Fruit fly (Drosophila melanogaster) whole organism, embryonic: Measurements from ENCODE around the gene CG43799.

ENCODE experiments used
- Awh ChIP-seq: fragments of 200-800 bp; sonication (Bioruptor generic); IDR thresholded peaks from 2 replicates; pipeline ENCODE4, ENCODE4 v1.3.6; 2022; ENCODE audit warnings: missing biosample characterization, missing genetic modification characterization
- BtbVII ChIP-seq: fragments of 200-800 bp; sonication (Bioruptor generic); optimal IDR thresholded peaks from 3 replicates; lab custom pipeline; 2017; ENCODE audit warnings: missing biosample characterization, mild to moderate bottlenecking, missing genetic modification characterization
- CG10321 ChIP-seq: fragments of 200-800 bp; sonication (Bioruptor generic); IDR thresholded peaks from 2 replicates; pipeline ENCODE4 v1.3.6; 2022; ENCODE audit warnings: missing biosample characterization, missing genetic modification characterization
- CG11085 ChIP-seq: fragments of 200-800 bp; sonication (Bioruptor generic); IDR thresholded peaks from 2 replicates; pipeline ENCODE4 v1.3.6; 2022; ENCODE audit warnings: missing biosample characterization, missing genetic modification characterization
- CG11093 ChIP-seq: fragments of 200-800 bp; sonication (Bioruptor generic); IDR thresholded peaks from 3 replicates; pipeline ENCODE4 v1.3.6; 2022; ENCODE audit warnings: missing biosample characterization, missing genetic modification characterization
- CG1233 ChIP-seq: fragments of 200-800 bp; sonication (Bioruptor generic); optimal IDR thresholded peaks from 4 replicates; lab custom pipeline; 2018; ENCODE audit warnings: missing biosample characterization, mild to moderate bottlenecking, missing genetic modification characterization
- CG12744 ChIP-seq: fragments of 200-800 bp; sonication (Bioruptor generic); optimal IDR thresholded peaks from 2 replicates; lab custom pipeline; 2016; ENCODE audit warnings: missing biosample characterization, missing genetic modification characterization
- CG12769 ChIP-seq: fragments of 200-800 bp; sonication (Bioruptor generic); optimal IDR thresholded peaks from 2 replicates; lab custom pipeline; 2019; ENCODE audit warnings: missing biosample characterization, mild to moderate bottlenecking, missing genetic modification characterization, moderate library complexity
- CG14014 ChIP-seq: fragments of 200-800 bp; sonication (Bioruptor generic); IDR thresholded peaks from 2 replicates; pipeline ENCODE4 v1.3.6; 2022; ENCODE audit warnings: missing biosample characterization, missing genetic modification characterization
- CG14667 ChIP-seq: fragments of 200-800 bp; sonication (Bioruptor generic); IDR thresholded peaks from 2 replicates; pipeline ENCODE4 v1.3.6; 2022; ENCODE audit warnings: missing biosample characterization, missing genetic modification characterization
- CG14860 ChIP-seq: fragments of 200-800 bp; sonication (Bioruptor generic); IDR thresholded peaks from 3 replicates; pipeline ENCODE4 v1.3.6; 2022; ENCODE audit warnings: missing biosample characterization, missing genetic modification characterization; ENCODE audit not compliant: partially characterized antibody
- CG15601 ChIP-seq: fragments of 200-800 bp; sonication (Bioruptor generic); optimal IDR thresholded peaks from 3 replicates; lab custom pipeline; 2019; ENCODE audit warnings: missing biosample characterization, mild to moderate bottlenecking, missing genetic modification characterization, moderate library complexity
- CG1603 ChIP-seq: fragments of 200-800 bp; sonication (Bioruptor generic); optimal IDR thresholded peaks from 2 replicates; lab custom pipeline; 2019; ENCODE audit warnings: missing biosample characterization, mild to moderate bottlenecking, missing genetic modification characterization, moderate library complexity
- CG18619 ChIP-seq: fragments of 200-800 bp; sonication (Bioruptor generic); optimal IDR thresholded peaks from 3 replicates; lab custom pipeline; 2017; ENCODE audit warnings: missing biosample characterization, mild to moderate bottlenecking, missing genetic modification characterization
- CG30403 ChIP-seq: fragments of 200-800 bp; sonication (Bioruptor generic); optimal IDR thresholded peaks from 3 replicates; lab custom pipeline; 2016; ENCODE audit warnings: missing biosample characterization, missing genetic modification characterization
- CG3281 ChIP-seq: fragments of 200-800 bp; sonication (Bioruptor generic); optimal IDR thresholded peaks from 3 replicates; lab custom pipeline; 2017; ENCODE audit warnings: missing biosample characterization, mild to moderate bottlenecking, missing genetic modification characterization
- CG4328 ChIP-seq: fragments of 200-800 bp; sonication (Bioruptor generic); optimal IDR thresholded peaks from 3 replicates; lab custom pipeline; 2017; ENCODE audit warnings: missing biosample characterization, missing genetic modification reagents, missing genetic modification characterization
- CG7745 ChIP-seq: fragments of 200-800 bp; sonication (Bioruptor generic); optimal IDR thresholded peaks from 2 replicates; lab custom pipeline; 2018; ENCODE audit warnings: missing biosample characterization, mild to moderate bottlenecking, missing genetic modification characterization, moderate library complexity
- CkIIα-i1 ChIP-seq: fragments of 200-800 bp; sonication (Bioruptor generic); IDR thresholded peaks from 2 replicates; pipeline ENCODE4 v1.3.6; 2022; ENCODE audit warnings: missing biosample characterization, missing genetic modification characterization
- Dbx ChIP-seq: fragments of 200-800 bp; sonication (Bioruptor generic); IDR thresholded peaks from 3 replicates; pipeline ENCODE4 v1.3.6; 2022; ENCODE audit warnings: missing biosample characterization, missing genetic modification characterization
- Dfd ChIP-seq, 2 experiments: fragments of >200 bp; optimal IDR thresholded peaks; 2 replicates each; lab custom pipeline; 2017; ENCODE audit warnings: missing biosample characterization in 2 of 2, missing genetic modification characterization in 2 of 2
- Drgx ChIP-seq: fragments of 200-800 bp; sonication (Bioruptor generic); IDR thresholded peaks from 2 replicates; pipeline ENCODE4 v1.3.6; 2022; ENCODE audit warnings: missing biosample characterization, missing genetic modification characterization
- GATAe ChIP-seq: fragments of 200-800 bp; sonication (Bioruptor generic); conservative IDR thresholded peaks from 2 replicates; pipeline ENCODE4 v1.3.6; 2022; ENCODE audit warnings: missing biosample characterization, missing genetic modification characterization
- H15 ChIP-seq: fragments of 200-800 bp; sonication (Bioruptor generic); IDR thresholded peaks from 3 replicates; pipeline ENCODE4 v1.3.6; 2022; ENCODE audit warnings: missing biosample characterization, missing genetic modification characterization
- MESR4 ChIP-seq: fragments of 200-800 bp; sonication (Bioruptor generic); optimal IDR thresholded peaks from 2 replicates; lab custom pipeline; 2018; ENCODE audit warnings: missing biosample characterization, mild to moderate bottlenecking, missing genetic modification characterization, moderate library complexity
- Max ChIP-seq: fragments of 200-800 bp; sonication (Bioruptor generic); optimal IDR thresholded peaks from 2 replicates; lab custom pipeline; 2016; ENCODE audit warnings: missing biosample characterization, mild to moderate bottlenecking, missing genetic modification characterization
- Med ChIP-seq: fragments of 200-800 bp; sonication (Bioruptor generic); peaks from one replicate; lab custom pipeline; 2016; ENCODE audit warnings: missing biosample characterization, missing genetic modification characterization, mild to moderate bottlenecking, inconsistent platforms, moderate library complexity
- Meics ChIP-seq: fragments of 200-800 bp; sonication (Bioruptor generic); optimal IDR thresholded peaks from 2 replicates; lab custom pipeline; 2017; ENCODE audit warnings: missing biosample characterization, mild to moderate bottlenecking, missing genetic modification characterization
- Nf-YC ChIP-seq: fragments of 200-800 bp; optimal IDR thresholded peaks from 3 replicates; lab custom pipeline; 2019; ENCODE audit warnings: missing biosample characterization, mild to moderate bottlenecking, missing genetic modification characterization, moderate library complexity
- Sry-β ChIP-seq: fragments of 200-800 bp; sonication (Bioruptor generic); optimal IDR thresholded peaks from 2 replicates; lab custom pipeline; 2018; ENCODE audit warnings: missing biosample characterization, mild to moderate bottlenecking, missing genetic modification characterization, moderate library complexity
- abd-A ChIP-seq: fragments of 200-800 bp; sonication (Bioruptor generic); optimal IDR thresholded peaks from 3 replicates; lab custom pipeline; 2019; ENCODE audit warnings: missing biosample characterization, mild to moderate bottlenecking, missing genetic modification characterization, moderate library complexity
- aop ChIP-seq: fragments of 200-800 bp; sonication (Bioruptor generic); IDR thresholded peaks from 2 replicates; pipeline ENCODE4 v1.3.6; 2022; ENCODE audit warnings: missing biosample characterization, missing genetic modification characterization
- ato ChIP-seq: fragments of 200-800 bp; sonication (Bioruptor generic); IDR thresholded peaks from 2 replicates; pipeline ENCODE4 v1.3.6; 2022; ENCODE audit warnings: missing biosample characterization, missing genetic modification characterization; ENCODE audit not compliant: partially characterized antibody
- ems ChIP-seq: fragments of 200-800 bp; sonication (Bioruptor generic); optimal IDR thresholded peaks from 3 replicates; lab custom pipeline; 2016; ENCODE audit warnings: missing biosample characterization, missing genetic modification characterization
- grau ChIP-seq: fragments of 200-800 bp; optimal IDR thresholded peaks from 3 replicates; lab custom pipeline; 2019; ENCODE audit warnings: missing biosample characterization, mild to moderate bottlenecking, missing genetic modification characterization, moderate library complexity
- h ChIP-seq: fragments of >200 bp; optimal IDR thresholded peaks from 2 replicates; lab custom pipeline; 2017
- klu ChIP-seq: fragments of 200-800 bp; sonication (Bioruptor generic); IDR thresholded peaks from 2 replicates; pipeline ENCODE4 v1.3.6; 2022; ENCODE audit warnings: missing biosample characterization, missing genetic modification characterization
- lab ChIP-seq: fragments of 200-800 bp; sonication (Bioruptor generic); optimal IDR thresholded peaks from 3 replicates; lab custom pipeline; 2017; ENCODE audit warnings: missing biosample characterization, missing genetic modification characterization, mild to moderate bottlenecking, moderate library complexity, missing genetic modification reagents
- lilli ChIP-seq: fragments of 200-800 bp; sonication (Bioruptor generic); optimal IDR thresholded peaks from 3 replicates; lab custom pipeline; 2016; ENCODE audit warnings: missing biosample characterization, missing genetic modification characterization
- odd ChIP-seq: fragments of 200-800 bp; sonication (Bioruptor generic); optimal IDR thresholded peaks from 2 replicates; lab custom pipeline; 2017; ENCODE audit warnings: missing biosample characterization, mild to moderate bottlenecking, missing genetic modification characterization
- onecut ChIP-seq: fragments of 200-800 bp; sonication (Bioruptor generic); IDR thresholded peaks from 2 replicates; pipeline ENCODE4 v1.3.6; 2022; ENCODE audit warnings: missing biosample characterization, missing genetic modification characterization
- p53 ChIP-seq: fragments of 200-800 bp; sonication (Bioruptor generic); optimal IDR thresholded peaks from 2 replicates; lab custom pipeline; 2016; ENCODE audit warnings: missing biosample characterization, missing genetic modification characterization
- pnt ChIP-seq: fragments of 200-800 bp; sonication (Bioruptor generic); optimal IDR thresholded peaks from 3 replicates; lab custom pipeline; 2016; ENCODE audit warnings: missing biosample characterization, missing genetic modification characterization
- run ChIP-seq: fragments of 200-800 bp; sonication (Bioruptor generic); optimal IDR thresholded peaks from 3 replicates; lab custom pipeline; 2018; ENCODE audit warnings: missing biosample characterization, mild to moderate bottlenecking, missing genetic modification characterization
- sens ChIP-seq: fragments of 200-800 bp; sonication (Bioruptor generic); peaks from one replicate; lab custom pipeline; 2016; ENCODE audit warnings: missing biosample characterization, missing genetic modification characterization
- ssp ChIP-seq: fragments of 200-800 bp; sonication (Bioruptor generic); IDR thresholded peaks from 2 replicates; pipeline ENCODE4 v1.3.6; 2022; ENCODE audit warnings: missing biosample characterization, missing genetic modification characterization
- sug ChIP-seq: fragments of 200-800 bp; optimal IDR thresholded peaks from 2 replicates; lab custom pipeline; 2019; ENCODE audit warnings: missing biosample characterization, mild to moderate bottlenecking, missing genetic modification characterization, moderate library complexity
- toy ChIP-seq: fragments of 200-800 bp; sonication (Bioruptor generic); IDR thresholded peaks from 2 replicates; pipeline ENCODE4 v1.3.6; 2022; ENCODE audit warnings: missing biosample characterization, missing genetic modification characterization
- trem ChIP-seq: fragments of 200-800 bp; optimal IDR thresholded peaks from 3 replicates; lab custom pipeline; 2019; ENCODE audit warnings: missing biosample characterization, mild to moderate bottlenecking, missing genetic modification characterization, moderate library complexity
- trh ChIP-seq: fragments of 200-800 bp; sonication (Bioruptor generic); optimal IDR thresholded peaks from 2 replicates; lab custom pipeline; 2016; ENCODE audit warnings: missing biosample characterization, missing genetic modification characterization
- tup ChIP-seq: fragments of 200-800 bp; sonication (Bioruptor generic); optimal IDR thresholded peaks from 2 replicates; lab custom pipeline; 2016; ENCODE audit warnings: missing biosample characterization, mild to moderate bottlenecking, missing genetic modification characterization, moderate library complexity
- zen2 ChIP-seq: fragments of 200-800 bp; sonication (Bioruptor generic); IDR thresholded peaks from 3 replicates; pipeline ENCODE4 v1.3.6; 2022; ENCODE audit warnings: missing biosample characterization, missing genetic modification characterization; ENCODE audit not compliant: partially characterized antibody
- zfh1 ChIP-seq: fragments of 200-800 bp; sonication (Bioruptor generic); IDR thresholded peaks from 3 replicates; pipeline ENCODE4 v1.3.6; 2022; ENCODE audit warnings: missing biosample characterization, missing genetic modification characterization

The CG43799 gene

dm6 chr2L:7215657-7216056 is 11.9 kb upstream of the CG43799 start (continued):
- TF ChIP-seq h (lab: Kevin White, UChicago) (no peak), CG18619 (peak; percentile 22), odd (no peak), CG12744 (no peak), CG10321 (GFP tag; lab: Robert Waterston, UW) (no peak), Awh (GFP tag; lab: Robert Waterston, UW) (no peak), trh (GFP tag; lab: Kevin White, UChicago) (no peak), BtbVII (GFP tag; lab: Kevin White, UChicago) (peak; percentile 30), Nf-YC (tag; lab: Kevin White, UChicago) (no peak), lab (GFP tag; lab: Kevin White, UChicago) (peak; percentile 59), ato (GFP tag; lab: Robert Waterston, UW) (no peak), onecut (GFP tag; lab: Robert Waterston, UW) (no peak), abd-A (no peak), CG30403 (GFP tag; lab: Kevin White, UChicago) (no peak), grau (tag; lab: Kevin White, UChicago) (no peak), aop (GFP tag; lab: Robert Waterston, UW) (no peak), Meics (peak; percentile 14)

- no peak for TF ChIP-seq zfh1 (GFP tag; lab: Robert Waterston, UW)
- TF ChIP-seq Sry-β, result no peak
- TF ChIP-seq ems, result no peak
- TF ChIP-seq pnt (GFP tag; lab: Kevin White, UChicago), result no peak
- no peak for TF ChIP-seq lilli
- no peak for TF ChIP-seq CG7745
- TF ChIP-seq CG4328, result no peak
- TF ChIP-seq p53 (GFP tag; lab: Kevin White, UChicago), result no peak
- TF ChIP-seq CG14014 (GFP tag; lab: Robert Waterston, UW), result no peak
- TF ChIP-seq Max (GFP tag; lab: Kevin White, UChicago), result no peak
- TF ChIP-seq CG15601 (tag; lab: Kevin White, UChicago), result no peak
- no peak for TF ChIP-seq toy (GFP tag; lab: Robert Waterston, UW)
- TF ChIP-seq CG14860, result no peak
- no peak for TF ChIP-seq MESR4 (GFP tag; lab: Kevin White, UChicago)
- no peak for TF ChIP-seq ssp (GFP tag; lab: Robert Waterston, UW)
- peak; percentile 1 for TF ChIP-seq Med
- no peak for TF ChIP-seq klu
- peak; percentile 4 for TF ChIP-seq CG1233
- no peak for TF ChIP-seq CG1603 (tag; lab: Kevin White, UChicago)
- TF ChIP-seq GATAe (GFP tag; lab: Robert Waterston, UW), result peak; percentile 50; the same call in 1 of the 2 replicates
- peak; percentile 4 for TF ChIP-seq run (tag; lab: Kevin White, UChicago)
- no peak for TF ChIP-seq Dbx
- TF ChIP-seq CG14667 (GFP tag; lab: Robert Waterston, UW), result no peak
- TF ChIP-seq H15 (GFP tag; lab: Robert Waterston, UW), result no peak
- TF ChIP-seq sens, result peak; percentile 26
- TF ChIP-seq CG11085, result no peak
- no peak for TF ChIP-seq CkIIα-i1 (GFP tag; lab: Robert Waterston, UW)
- no peak for TF ChIP-seq CG12769
- TF ChIP-seq Drgx (GFP tag; lab: Robert Waterston, UW), result no peak
- no peak for TF ChIP-seq zen2
- TF ChIP-seq trem, result no peak
- no peak for TF ChIP-seq CG11093
- no peak for TF ChIP-seq CG3281
- no peak for TF ChIP-seq tup (GFP tag; lab: Kevin White, UChicago)
- TF ChIP-seq Dfd (GFP tag; optimal IDR thresholded peaks at IDR 0.05; lab: Kevin White, UChicago), result no peak
- peak; percentile 22 for TF ChIP-seq sug (tag; lab: Kevin White, UChicago)
Measured at dm6 chr2L:7216272-7216671, 11.3 kb upstream of the CG43799 start.
